Fruit fly (Drosophila melanogaster): ENCODE results near the gene Ndc80.

The Ndc80 gene

dm6 chrX:13616417-13617050, 4.7 kb upstream of the Ndc80 start, which contains the start of the genes tth and Tango2 (continued):
- no peak for TF ChIP-seq Trl (optimal IDR thresholded peaks at IDR 0.05)
- TF ChIP-seq Trl (GFP tag; optimal IDR thresholded peaks at IDR 0.05) = peak; percentile 68
- TF ChIP-seq CG12155 (GFP tag; optimal IDR thresholded peaks at IDR 0.05) = peak; percentile 74
- TF ChIP-seq CG6175 (GFP tag; IDR thresholded peaks at IDR 0.05) = peak; percentile 42; the same call in 1 of the 3 replicates
- no peak for TF ChIP-seq Deaf1 (tag; optimal IDR thresholded peaks at IDR 0.05)
- TF ChIP-seq chm (GFP tag; IDR thresholded peaks at IDR 0.05) = peak; percentile 31; the same call in 1 of the 2 replicates
- no peak for TF ChIP-seq kni (GFP tag; optimal IDR thresholded peaks at IDR 0.05)
- no peak for TF ChIP-seq CG31388 (GFP tag; optimal IDR thresholded peaks at IDR 0.05)
- TF ChIP-seq usp (GFP tag; optimal IDR thresholded peaks at IDR 0.05) = no peak
- TF ChIP-seq Spps (tag; optimal IDR thresholded peaks at IDR 0.05) = no peak
- peak; percentile 67 for TF ChIP-seq cwo (GFP tag; optimal IDR thresholded peaks at IDR 0.05)
- peak; percentile 94 for TF ChIP-seq row (GFP tag; IDR thresholded peaks at IDR 0.05)
- TF ChIP-seq Ada2b (GFP tag; IDR thresholded peaks at IDR 0.05) = peak; percentile 58
- no peak for TF ChIP-seq psq (GFP tag; optimal IDR thresholded peaks at IDR 0.05)
- TF ChIP-seq CG12391 (tag; optimal IDR thresholded peaks at IDR 0.05) = peak; percentile 83
- TF ChIP-seq pho (GFP tag; optimal IDR thresholded peaks at IDR 0.05) = peak; percentile 63
- peak; percentile 66 for TF ChIP-seq CG10543 (GFP tag; optimal IDR thresholded peaks at IDR 0.05)
- TF ChIP-seq Dek (tag; optimal IDR thresholded peaks at IDR 0.05) = peak; percentile 72
- TF ChIP-seq Ssrp (tag; optimal IDR thresholded peaks at IDR 0.05) = peak; percentile 70
- peak; percentile 49 for TF ChIP-seq CG9609 (GFP tag; optimal IDR thresholded peaks at IDR 0.05)
- TF ChIP-seq nom (GFP tag; optimal IDR thresholded peaks at IDR 0.05) = peak; percentile 30
- TF ChIP-seq so (GFP tag; IDR thresholded peaks at IDR 0.05) = peak; percentile 47; the same call in 1 of the 3 replicates
- peak; percentile 57 for TF ChIP-seq CG9215 (GFP tag; IDR thresholded peaks at IDR 0.05)
- TF ChIP-seq Dll (GFP tag; IDR thresholded peaks at IDR 0.05; ENCODE audit: partially characterized antibody) = peak; percentile 71
- TF ChIP-seq ato (GFP tag; IDR thresholded peaks at IDR 0.05; ENCODE audit: partially characterized antibody) = no peak
- peak; percentile 67 for TF ChIP-seq CG11247 (GFP tag; IDR thresholded peaks at IDR 0.05)
- no peak for TF ChIP-seq sim (GFP tag; IDR thresholded peaks at IDR 0.05)
- peak; percentile 46 for TF ChIP-seq CrebB (tag; optimal IDR thresholded peaks at IDR 0.05)
- peak; percentile 74; the same call in 2 of the 3 replicates for TF ChIP-seq zfh1 (GFP tag; IDR thresholded peaks at IDR 0.05)
- TF ChIP-seq HLH3B (GFP tag; IDR thresholded peaks at IDR 0.05) = peak; percentile 46; the same call in 1 of the 2 replicates
- no peak for TF ChIP-seq YL-1 (GFP tag; optimal IDR thresholded peaks at IDR 0.05)
- no peak for TF ChIP-seq chinmo (GFP tag; IDR thresholded peaks at IDR 0.05; ENCODE audit: partially characterized antibody)
- TF ChIP-seq D (optimal IDR thresholded peaks at IDR 0.05) = no peak
- peak; percentile 3 for TF ChIP-seq D (GFP tag; optimal IDR thresholded peaks at IDR 0.05)
- TF ChIP-seq CG2116 (GFP tag; optimal IDR thresholded peaks at IDR 0.05) = peak; percentile 63
- peak; percentile 62 for TF ChIP-seq CG6272 (GFP tag; IDR thresholded peaks at IDR 0.05)
- 0 out of 3 replicates have a peak, but pooled peaks have one; percentile 28 for TF ChIP-seq H15 (GFP tag; IDR thresholded peaks at IDR 0.05)
- TF ChIP-seq Dbx (GFP tag; IDR thresholded peaks at IDR 0.05) = peak; percentile 75
- no peak for TF ChIP-seq CG7745 (tag; optimal IDR thresholded peaks at IDR 0.05)
- peak; percentile 64 for TF ChIP-seq CG18262 (tag; optimal IDR thresholded peaks at IDR 0.05)
- no peak for TF ChIP-seq hth (optimal IDR thresholded peaks at IDR 0.05)
- peak; percentile 44 for TF ChIP-seq CG7928 (GFP tag; optimal IDR thresholded peaks at IDR 0.05)
- peak; percentile 3 for TF ChIP-seq CG4854 (GFP tag; optimal IDR thresholded peaks at IDR 0.05)
- TF ChIP-seq aop (GFP tag; IDR thresholded peaks at IDR 0.05) = no peak
- TF ChIP-seq grau (tag; optimal IDR thresholded peaks at IDR 0.05) = peak; percentile 83
- peak; percentile 80 for TF ChIP-seq BEAF-32 (GFP tag; optimal IDR thresholded peaks at IDR 0.05)
- peak; percentile 21; the same call in 1 of the 2 replicates for TF ChIP-seq Rx (GFP tag; IDR thresholded peaks at IDR 0.05)
- TF ChIP-seq mld (GFP tag; IDR thresholded peaks at IDR 0.05; ENCODE audit: partially characterized antibody) = no peak
- no peak for TF ChIP-seq peb (GFP tag; IDR thresholded peaks at IDR 0.05)
- no peak for TF ChIP-seq crol (GFP tag; IDR thresholded peaks at IDR 0.05)
- peak; percentile 58 for TF ChIP-seq Atf3 (GFP tag; optimal IDR thresholded peaks at IDR 0.05)
